Worm (Caenorhabditis elegans) whole organism, L1 larva: ENCODE results near the gene Y40A1A.3.

ENCODE experiments used
- elt-3 ChIP-seq, 6 experiments: fragments of 150-350 bp in 1 of 6; sonication (generic microtip); optimal IDR thresholded peaks; 2 replicates each; lab custom pipeline; 2017 to 2018; ENCODE audit warnings: missing biosample characterization in 6 of 6, missing genetic modification characterization in 6 of 6, inconsistent platforms in 1 of 6
- jun-1 ChIP-seq: fragments of 150-350 bp; optimal IDR thresholded peaks from 2 replicates; lab custom pipeline; 2014; ENCODE audit warnings: missing biosample characterization, missing genetic modification reagents, missing genetic modification characterization
- lin-15B ChIP-seq: fragments of 150-350 bp; sonication (generic microtip); optimal IDR thresholded peaks from 3 replicates; lab custom pipeline; 2014; ENCODE audit warnings: missing biosample characterization, missing genetic modification characterization
- nhr-11 ChIP-seq: fragments of 150-350 bp; optimal IDR thresholded peaks from 2 replicates; lab custom pipeline; 2014; ENCODE audit warnings: missing biosample characterization, missing genetic modification characterization
- vab-15 ChIP-seq: sonication (generic microtip); optimal IDR thresholded peaks from 2 replicates; lab custom pipeline; 2017; ENCODE audit warnings: missing genotype, mild to moderate bottlenecking, missing genetic modification characterization, missing compliant biosample characterization

DNA sequence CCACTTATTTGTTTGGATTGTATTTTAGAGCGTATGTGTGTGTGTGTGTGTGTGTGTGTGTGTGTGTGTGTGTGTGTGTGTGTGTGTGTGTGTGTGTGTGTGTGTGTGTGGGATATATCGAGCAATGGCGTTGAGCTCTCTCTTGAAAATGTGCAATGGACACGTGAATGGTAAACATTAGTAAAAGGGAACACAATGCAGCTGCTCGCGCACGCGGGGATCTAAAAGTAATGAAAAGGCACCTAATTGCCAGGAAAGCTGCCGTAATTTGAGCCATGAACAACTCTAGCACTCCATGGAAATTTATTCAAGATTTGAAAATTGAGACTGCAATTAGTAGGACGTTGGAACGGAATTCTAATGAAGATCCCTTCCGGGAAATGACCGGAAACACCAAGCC, 45.4 kb upstream of the Y40A1A.3 start:
- TF ChIP-seq nhr-11: no peak
- TF ChIP-seq elt-3 (tag; optimal IDR thresholded peaks at IDR 0.05; lab: Kevin White, UChicago): no peak
- TF ChIP-seq vab-15 (tag; lab: Kevin White, UChicago): no peak
- TF ChIP-seq lin-15B: no peak
- no peak for TF ChIP-seq jun-1
